Fruit fly (Drosophila melanogaster): ENCODE results near the gene ppk7.

The ppk7 gene

DNA sequence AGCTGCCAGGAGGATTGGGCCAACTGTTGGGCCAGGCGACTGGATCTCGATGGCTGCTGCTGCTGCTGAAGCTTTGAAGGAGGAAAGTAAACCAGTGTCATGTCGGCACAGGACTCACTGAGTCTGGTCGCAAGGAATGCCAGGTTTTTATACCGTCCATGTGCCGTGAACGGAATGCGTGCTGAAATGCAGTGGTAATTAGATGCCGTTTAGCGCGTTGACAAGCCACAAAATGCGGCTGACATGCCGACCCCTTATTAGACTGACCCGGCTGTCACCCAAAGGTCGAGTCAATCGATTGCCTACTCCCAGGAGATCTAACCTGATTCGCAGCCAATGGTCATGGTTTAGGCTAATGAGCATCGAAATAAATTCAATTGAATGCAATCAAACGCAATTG lies at the start of gene ppk7:
Gene ppk7 (minus strand): TSS at position 101 of the 400 bp plus-strand sequence.
- no peak for TF ChIP-seq CG8301 (tag; optimal IDR thresholded peaks at IDR 0.05)
- TF ChIP-seq CG15710 (tag; optimal IDR thresholded peaks at IDR 0.05), result no peak
- TF ChIP-seq EcR (GFP tag; optimal IDR thresholded peaks at IDR 0.05), result no peak
- no peak for TF ChIP-seq CG14655 (GFP tag; optimal IDR thresholded peaks at IDR 0.05)
- no peak for TF ChIP-seq Ets98B (GFP tag; IDR thresholded peaks at IDR 0.05)
- TF ChIP-seq CG17806 (tag; optimal IDR thresholded peaks at IDR 0.05), result no peak
- TF ChIP-seq CG4496 (GFP tag; IDR thresholded peaks at IDR 0.05), result no peak
- no peak for TF ChIP-seq CG10348 (GFP tag; IDR thresholded peaks at IDR 0.05)
- no peak for TF ChIP-seq CG13204 (GFP tag; optimal IDR thresholded peaks at IDR 0.05)
- TF ChIP-seq Snoo (tag; optimal IDR thresholded peaks at IDR 0.05), result no peak
- no peak for TF ChIP-seq CG34367 (tag; optimal IDR thresholded peaks at IDR 0.05)
- TF ChIP-seq Pif1B (GFP tag; optimal IDR thresholded peaks at IDR 0.05), result no peak

DNA sequence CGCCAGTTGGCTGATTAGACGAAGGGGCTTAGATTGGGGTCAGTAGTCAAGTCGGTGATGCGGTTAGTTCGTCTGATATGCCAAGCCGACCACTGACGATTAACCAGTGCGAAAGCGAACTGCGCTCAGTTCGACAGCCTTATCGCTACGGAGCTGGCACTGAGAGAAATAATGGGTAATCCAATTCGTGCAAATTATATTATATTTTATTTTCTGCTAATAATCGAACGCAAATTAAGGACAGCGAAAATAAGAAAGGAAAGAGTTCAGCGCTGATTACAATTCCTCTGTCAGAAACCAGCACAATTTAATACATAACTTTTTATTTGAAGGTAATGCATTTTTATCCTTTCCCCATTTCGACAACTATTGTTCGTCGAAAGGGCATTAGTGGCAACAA lies 43.0 kb upstream of the ppk7 start, which contains the start of gene CG42369:
Gene CG42369 (minus strand): TSS at position 101 of the 400 bp plus-strand sequence.
- no peak for TF ChIP-seq CG9948 (tag; optimal IDR thresholded peaks at IDR 0.05)
- TF ChIP-seq Snoo (tag; optimal IDR thresholded peaks at IDR 0.05), result no peak
- TF ChIP-seq CG4496 (GFP tag; IDR thresholded peaks at IDR 0.05), result no peak
- TF ChIP-seq CG34367 (tag; optimal IDR thresholded peaks at IDR 0.05), result no peak

DNA sequence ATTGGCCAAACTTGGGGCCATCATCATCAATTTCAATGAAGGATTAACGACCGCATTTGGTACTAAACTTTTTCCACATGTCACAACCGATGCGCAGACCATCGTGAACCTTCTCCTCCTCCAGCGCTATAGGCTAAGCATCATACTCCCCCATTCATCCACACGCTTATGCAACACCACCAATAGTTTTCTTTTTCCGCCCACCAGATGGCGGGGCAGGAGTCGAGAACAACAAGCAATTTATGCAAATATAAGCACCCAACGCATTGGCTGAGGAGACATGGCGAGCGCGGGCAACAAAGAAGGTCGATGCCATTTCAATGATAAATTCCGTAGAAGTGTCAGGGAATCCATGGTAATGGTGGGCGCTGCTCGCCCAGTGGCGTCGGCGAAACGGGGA lies 37.3 kb upstream of the ppk7 start:
- TF ChIP-seq Ets98B (GFP tag; IDR thresholded peaks at IDR 0.05) (no peak), rn (GFP tag; IDR thresholded peaks at IDR 0.05) (no peak), gl (tag; optimal IDR thresholded peaks at IDR 0.05) (no peak), Snoo (tag; optimal IDR thresholded peaks at IDR 0.05) (no peak), CG32121 (GFP tag; IDR thresholded peaks at IDR 0.05) (no peak), Pif1A (GFP tag; optimal IDR thresholded peaks at IDR 0.05) (no peak), CG8301 (tag; optimal IDR thresholded peaks at IDR 0.05) (no peak), CG15710 (tag; optimal IDR thresholded peaks at IDR 0.05) (no peak), CG14655 (GFP tag; optimal IDR thresholded peaks at IDR 0.05) (no peak), CG13204 (GFP tag; optimal IDR thresholded peaks at IDR 0.05) (no peak), CG4496 (GFP tag; IDR thresholded peaks at IDR 0.05) (no peak), fd96Ca (GFP tag; IDR thresholded peaks at IDR 0.05) (no peak), CG9948 (tag; optimal IDR thresholded peaks at IDR 0.05) (no peak), CG8159 (tag; optimal IDR thresholded peaks at IDR 0.05) (no peak)

DNA sequence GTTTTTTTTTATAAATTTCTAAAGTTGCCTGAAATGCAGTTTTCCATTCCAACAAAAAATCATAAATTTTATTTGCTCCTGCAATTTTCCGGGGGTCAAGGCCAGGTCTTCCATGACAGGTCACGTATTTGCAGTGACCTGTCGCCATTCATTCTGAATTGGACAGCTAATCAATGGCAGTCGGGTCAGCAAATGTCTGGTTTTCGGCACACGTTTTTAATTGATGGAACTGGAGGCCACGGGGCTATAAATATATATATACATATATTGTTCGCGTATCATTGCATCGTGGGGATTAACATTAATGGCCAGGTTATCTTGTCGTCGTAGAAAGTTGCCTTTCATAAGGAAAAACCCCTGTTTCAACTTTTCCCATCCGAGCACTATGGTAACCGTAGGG lies 32.9 kb upstream of the ppk7 start:
- TF ChIP-seq Snoo (tag; optimal IDR thresholded peaks at IDR 0.05) (no peak), fd96Ca (GFP tag; IDR thresholded peaks at IDR 0.05) (no peak), Pif1A (GFP tag; optimal IDR thresholded peaks at IDR 0.05) (no peak), CG9948 (tag; optimal IDR thresholded peaks at IDR 0.05) (no peak), Pif1B (GFP tag; optimal IDR thresholded peaks at IDR 0.05) (no peak), CG13204 (GFP tag; optimal IDR thresholded peaks at IDR 0.05) (no peak)

DNA sequence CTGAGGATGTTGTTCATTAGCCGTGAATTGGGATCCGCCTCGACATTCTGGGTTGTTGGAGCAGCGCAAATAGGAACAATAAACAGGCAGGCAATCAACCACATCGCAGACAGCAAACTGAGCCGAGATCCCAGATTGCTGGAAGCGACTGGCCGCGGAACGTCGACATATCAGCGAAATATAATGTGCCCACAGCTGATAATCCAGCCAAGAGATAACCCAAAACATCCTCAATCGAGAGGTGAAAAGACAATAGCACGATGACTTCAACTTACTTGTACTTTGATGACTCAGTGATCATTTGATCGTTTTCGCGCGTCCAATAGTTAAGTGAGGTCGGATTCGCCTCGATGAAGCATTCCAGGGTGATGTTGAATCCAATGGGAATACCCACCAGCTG lies 31.3 kb upstream of the ppk7 start, which contains the start of gene Nepl6:
Gene Nepl6 (minus strand): TSS at position 104 of the 400 bp plus-strand sequence.
- TF ChIP-seq EcR (GFP tag; optimal IDR thresholded peaks at IDR 0.05) (peak; percentile 56), Ets98B (GFP tag; IDR thresholded peaks at IDR 0.05) (no peak)

DNA sequence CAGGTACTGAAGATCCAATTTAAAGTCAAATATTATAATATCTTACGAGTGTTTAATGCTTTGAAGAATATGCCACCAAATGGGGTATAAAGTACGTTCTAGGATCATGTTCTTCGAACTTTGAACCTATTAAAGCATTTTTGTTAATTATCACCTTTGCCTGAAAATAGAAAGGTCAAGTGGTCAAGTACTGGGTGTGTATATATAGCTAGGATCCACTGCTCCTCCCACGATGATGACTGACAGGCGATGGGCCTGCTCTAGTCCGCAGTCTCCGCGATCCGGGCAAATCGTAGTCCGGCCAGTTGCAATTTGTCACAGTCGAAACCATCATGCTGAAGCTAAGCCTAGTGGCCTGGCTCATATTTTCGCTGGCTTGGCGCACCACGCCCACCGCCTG lies 26.8 kb upstream of the ppk7 start, which contains the start of gene Nepl5:
Gene Nepl5 (plus strand): TSS at position 301 of the 400 bp plus-strand sequence.
- no peak for TF ChIP-seq CG15710 (tag; optimal IDR thresholded peaks at IDR 0.05)
- no peak for TF ChIP-seq CG17806 (tag; optimal IDR thresholded peaks at IDR 0.05)
- no peak for TF ChIP-seq CG12605 (GFP tag; IDR thresholded peaks at IDR 0.05)
- no peak for TF ChIP-seq CG32121 (GFP tag; IDR thresholded peaks at IDR 0.05)
- no peak for TF ChIP-seq CG8301 (tag; optimal IDR thresholded peaks at IDR 0.05)
- TF ChIP-seq CG14655 (GFP tag; optimal IDR thresholded peaks at IDR 0.05), result no peak
- no peak for TF ChIP-seq gl (tag; optimal IDR thresholded peaks at IDR 0.05)
- TF ChIP-seq fd96Ca (GFP tag; IDR thresholded peaks at IDR 0.05), result no peak
- no peak for TF ChIP-seq D1 (tag; optimal IDR thresholded peaks at IDR 0.05)

DNA sequence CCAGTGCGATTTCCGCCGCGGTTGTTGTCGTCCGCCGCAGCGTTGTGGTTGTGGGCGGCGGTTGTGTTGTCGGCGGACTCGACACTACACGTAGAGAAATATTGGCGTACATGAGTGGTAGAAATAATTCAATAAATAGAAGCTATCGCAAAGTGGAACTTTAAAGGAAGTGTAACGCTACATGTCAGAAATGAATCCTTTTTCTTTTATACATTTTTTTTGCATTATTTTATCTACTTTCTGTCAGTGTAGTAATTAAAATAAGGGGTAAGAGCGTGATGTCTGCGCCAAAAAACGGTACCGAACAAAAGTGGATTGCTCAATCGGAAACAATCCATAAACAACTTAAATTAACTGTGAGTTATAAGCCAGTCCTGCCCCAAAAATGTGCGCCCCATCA lies 25.1 kb upstream of the ppk7 start:
- no peak for TF ChIP-seq CG9948 (tag; optimal IDR thresholded peaks at IDR 0.05)
- TF ChIP-seq Pif1A (GFP tag; optimal IDR thresholded peaks at IDR 0.05), result no peak
- TF ChIP-seq CG8301 (tag; optimal IDR thresholded peaks at IDR 0.05), result no peak
- TF ChIP-seq CG8159 (tag; optimal IDR thresholded peaks at IDR 0.05), result peak; percentile 6
- no peak for TF ChIP-seq EcR (GFP tag; optimal IDR thresholded peaks at IDR 0.05)

DNA sequence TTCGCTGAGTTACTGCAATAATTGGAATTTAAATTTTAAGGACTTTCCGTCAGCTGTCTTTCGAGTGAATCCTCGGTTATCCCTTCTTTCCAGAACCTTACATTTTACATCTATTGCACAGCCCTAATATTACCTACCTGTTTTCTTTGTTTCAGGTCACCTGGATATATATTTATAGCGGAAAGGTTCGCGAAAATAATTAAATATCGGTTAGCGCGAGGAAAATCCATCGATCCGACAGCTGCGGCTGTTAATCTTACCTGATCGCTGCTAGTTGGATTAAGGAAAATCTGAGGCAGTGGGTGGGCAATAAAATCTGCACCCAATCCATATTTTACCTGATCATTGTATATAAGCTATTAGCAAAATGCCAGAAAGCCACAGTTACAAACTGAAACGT lies 19.0 kb upstream of the ppk7 start:
- TF ChIP-seq CG32121 (GFP tag; IDR thresholded peaks at IDR 0.05) (no peak), CG8159 (tag; optimal IDR thresholded peaks at IDR 0.05) (no peak), CG12605 (GFP tag; IDR thresholded peaks at IDR 0.05) (no peak), Snoo (tag; optimal IDR thresholded peaks at IDR 0.05) (no peak), CG9948 (tag; optimal IDR thresholded peaks at IDR 0.05) (no peak)

Measured in whole organism, pupa.